Worm (Caenorhabditis elegans): Measurements from ENCODE around the gene ptp-5.1.

The ptp-5.1 gene

ce11 chrIV:5173032-5173431 is 6.9 kb downstream of the ptp-5.1 start, which contains the start of gene lam-1:
Gene lam-1, plus strand, starts transcription at chrIV:5173332.
- TF ChIP-seq nhr-11 (tag; optimal IDR thresholded peaks at IDR 0.05) (no peak), nhr-85 (tag) (no peak), nhr-76 (tag; optimal IDR thresholded peaks at IDR 0.05) (no peak), ama-1 (optimal IDR thresholded peaks at IDR 0.05) (no peak), lin-15B (tag; optimal IDR thresholded peaks at IDR 0.05) (no peak)

ce11 chrIV:5183755-5184166 is 17.6 kb downstream of the ptp-5.1 start, which contains the start of gene W03F8.4:
Gene W03F8.4, plus strand, starts transcription at chrIV:5184123.
- TF ChIP-seq jun-1 (tag; optimal IDR thresholded peaks at IDR 0.05): peak; percentile 92
- TF ChIP-seq egl-27 (tag; optimal IDR thresholded peaks at IDR 0.05): peak in 1 of 2 experiments; percentile 43
- TF ChIP-seq unc-98 (GFP tag; IDR thresholded peaks at IDR 0.05): peak; percentile 17; the same call in 1 of the 2 replicates
- peak; percentile 97 for TF ChIP-seq rnt-1 (tag; optimal IDR thresholded peaks at IDR 0.05)
- TF ChIP-seq nhr-28 (tag; optimal IDR thresholded peaks at IDR 0.05): no peak
- peak; percentile 93 for TF ChIP-seq irx-1 (tag; optimal IDR thresholded peaks at IDR 0.05)
- TF ChIP-seq sptf-1 (tag; optimal IDR thresholded peaks at IDR 0.05): no peak
- peak; percentile 67 for TF ChIP-seq mef-2 (tag; optimal IDR thresholded peaks at IDR 0.05)
- peak; percentile 96 to 100 for TF ChIP-seq efl-1 (optimal IDR thresholded peaks at IDR 0.05)
- peak; percentile 99 to 100 for TF ChIP-seq efl-1 (GFP tag; optimal IDR thresholded peaks at IDR 0.05 in 1 of 2)
- peak; percentile 94 for TF ChIP-seq xbp-1 (tag; optimal IDR thresholded peaks at IDR 0.05)
- no peak for TF ChIP-seq nhr-76 (tag; optimal IDR thresholded peaks at IDR 0.05)
- TF ChIP-seq zip-4 (GFP tag; optimal IDR thresholded peaks at IDR 0.05): peak; percentile 86
- TF ChIP-seq nhr-237 (tag; optimal IDR thresholded peaks at IDR 0.05): peak; percentile 51
- TF ChIP-seq unc-86 (tag; optimal IDR thresholded peaks at IDR 0.05): peak; percentile 91
- TF ChIP-seq fos-1 (tag; optimal IDR thresholded peaks at IDR 0.05): peak; percentile 83
- peak; percentile 85 for TF ChIP-seq C04F5.9 (tag; optimal IDR thresholded peaks at IDR 0.05)
- TF ChIP-seq nhr-12 (tag; optimal IDR thresholded peaks at IDR 0.05): no peak
- peak; percentile 67 for TF ChIP-seq fkh-10 (GFP tag; optimal IDR thresholded peaks at IDR 0.05)
- no peak for TF ChIP-seq zag-1 (tag; optimal IDR thresholded peaks at IDR 0.05)
- TF ChIP-seq ztf-11 (tag; optimal IDR thresholded peaks at IDR 0.05): peak; percentile 52 to 77
- TF ChIP-seq pag-3 (tag; optimal IDR thresholded peaks at IDR 0.05; ENCODE audit: borderline replicate concordance, insufficient read depth): peak; percentile 75
- peak; percentile 98 for TF ChIP-seq nhr-90 (tag; optimal IDR thresholded peaks at IDR 0.05; ENCODE audit: poor library complexity)
- peak; percentile 85 for TF ChIP-seq skn-1 (tag; optimal IDR thresholded peaks at IDR 0.05)
- peak; percentile 95 for TF ChIP-seq lin-14 (GFP tag; optimal IDR thresholded peaks at IDR 0.05)
- no peak for TF ChIP-seq hlh-4 (tag; optimal IDR thresholded peaks at IDR 0.05)
- TF ChIP-seq alr-1 (tag; optimal IDR thresholded peaks at IDR 0.05; ENCODE audit: borderline replicate concordance): no peak
- TF ChIP-seq elt-2 (tag; optimal IDR thresholded peaks at IDR 0.05): peak; percentile 82
- peak; percentile 96 for TF ChIP-seq nhr-20 (tag; optimal IDR thresholded peaks at IDR 0.05)
- TF ChIP-seq unc-30 (tag; optimal IDR thresholded peaks at IDR 0.05): no peak
- TF ChIP-seq isw-1 (GFP tag; IDR thresholded peaks at IDR 0.05): peak; percentile 93
- peak; percentile 43 for TF ChIP-seq vab-15 (tag; optimal IDR thresholded peaks at IDR 0.05)
- peak; percentile 98 for TF ChIP-seq grh-1 (GFP tag; IDR thresholded peaks at IDR 0.05)
- peak; percentile 54 for TF ChIP-seq hpl-2 (GFP tag; optimal IDR thresholded peaks at IDR 0.05)
- peak; percentile 99 for TF ChIP-seq lin-35 (GFP tag; optimal IDR thresholded peaks at IDR 0.05)
- peak; percentile 58 for TF ChIP-seq unc-62 (GFP tag; optimal IDR thresholded peaks at IDR 0.05)
- TF ChIP-seq elt-3 (tag; optimal IDR thresholded peaks at IDR 0.05): peak in 4 of 6 experiments; percentile 32 to 95 (median 88)
- TF ChIP-seq aha-1 (tag; optimal IDR thresholded peaks at IDR 0.05): peak; percentile 68
- peak; percentile 37 for TF ChIP-seq Y116A8C.19 (tag; optimal IDR thresholded peaks at IDR 0.05; ENCODE audit: borderline replicate concordance)
- TF ChIP-seq ces-1 (GFP tag; optimal IDR thresholded peaks at IDR 0.05): no peak
- TF ChIP-seq nhr-71 (tag; optimal IDR thresholded peaks at IDR 0.05): peak; percentile 98
- TF ChIP-seq lir-3 (tag; optimal IDR thresholded peaks at IDR 0.05; ENCODE audit: poor library complexity): peak; percentile 84
- peak; percentile 91 for TF ChIP-seq ztf-4 (tag; optimal IDR thresholded peaks at IDR 0.05)
- peak; percentile 85 for TF ChIP-seq aly-2 (tag; optimal IDR thresholded peaks at IDR 0.05)
- peak; percentile 95 for TF ChIP-seq ceh-8 (GFP tag; optimal IDR thresholded peaks at IDR 0.05)
- TF ChIP-seq swsn-7 (tag; optimal IDR thresholded peaks at IDR 0.05): peak; percentile 96
- peak; percentile 98 for TF ChIP-seq mep-1 (tag; optimal IDR thresholded peaks at IDR 0.05)
- no peak for TF ChIP-seq ama-1 (optimal IDR thresholded peaks at IDR 0.05)

All from whole organism, L1 larva.